Fruit fly (Drosophila melanogaster) whole organism, prepupa: ENCODE data around the gene CG13306.

Experiments used
- CG11902 ChIP-seq: fragments of 200-800 bp; sonication (Bioruptor generic); optimal IDR thresholded peaks from 3 replicates; lab custom pipeline; 2016; ENCODE audit warnings: missing biosample characterization, missing genetic modification characterization
- CG15336 ChIP-seq: fragments of 200-800 bp; sonication (Bioruptor generic); IDR thresholded peaks from 2 replicates; pipeline ENCODE4 v1.3.6; 2022; ENCODE audit warnings: missing biosample characterization, missing genetic modification characterization
- CG34406 ChIP-seq: fragments of 200-800 bp; sonication (Bioruptor generic); optimal IDR thresholded peaks from 3 replicates; lab custom pipeline; 2016; ENCODE audit warnings: missing biosample characterization, missing genetic modification characterization
- CG4318 ChIP-seq: fragments of 200-800 bp; sonication (Bioruptor generic); optimal IDR thresholded peaks from 3 replicates; lab custom pipeline; 2017; ENCODE audit warnings: missing biosample characterization, mild to moderate bottlenecking, missing genetic modification characterization
- CG6854 ChIP-seq: fragments of 200-800 bp; sonication (Bioruptor generic); optimal IDR thresholded peaks from 2 replicates; lab custom pipeline; 2017; ENCODE audit warnings: missing biosample characterization, mild to moderate bottlenecking, missing genetic modification characterization
- CG8319 ChIP-seq: fragments of 200-800 bp; sonication (Bioruptor generic); optimal IDR thresholded peaks from 3 replicates; lab custom pipeline; 2016; ENCODE audit warnings: missing biosample characterization, missing genetic modification characterization
- OdsH ChIP-seq: fragments of 200-800 bp; sonication (Bioruptor generic); optimal IDR thresholded peaks from 3 replicates; lab custom pipeline; 2016; ENCODE audit warnings: missing biosample characterization, missing genetic modification characterization
- Smox ChIP-seq: fragments of 200-800 bp; sonication (Bioruptor generic); optimal IDR thresholded peaks from 3 replicates; lab custom pipeline; 2016; ENCODE audit warnings: missing biosample characterization, missing genetic modification characterization
- fkh ChIP-seq: fragments of 200-800 bp; sonication (Bioruptor generic); optimal IDR thresholded peaks from 3 replicates; lab custom pipeline; 2017; ENCODE audit warnings: missing biosample characterization, mild to moderate bottlenecking, missing genetic modification characterization, moderate library complexity
- net ChIP-seq: fragments of 200-800 bp; sonication (Bioruptor generic); optimal IDR thresholded peaks from 3 replicates; lab custom pipeline; 2016; ENCODE audit warnings: missing biosample characterization, missing genetic modification characterization
- svp ChIP-seq: fragments of 200-800 bp; sonication (Bioruptor generic); peaks from one replicate; lab custom pipeline; 2016; ENCODE audit warnings: missing biosample characterization, missing genetic modification characterization

DNA sequence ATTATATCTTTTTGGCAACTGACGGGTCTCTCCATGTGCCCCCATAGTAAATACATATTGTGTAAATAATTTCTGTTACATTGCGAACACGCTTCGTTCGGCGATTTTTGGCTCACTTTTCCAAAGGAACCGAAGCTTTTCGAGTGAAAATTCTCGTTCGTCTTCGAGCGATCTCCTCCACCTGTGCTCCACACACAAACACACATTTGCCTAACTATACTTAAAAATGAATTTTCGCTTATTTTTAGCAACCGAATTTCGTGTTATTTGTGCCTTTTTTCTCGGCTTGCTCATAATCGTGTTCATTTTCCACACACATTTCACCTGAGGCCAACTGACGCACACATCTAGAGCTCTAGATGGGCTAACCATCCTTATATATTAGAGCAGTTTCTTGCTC, 3.0 kb downstream of the CG13306 start:
- TF ChIP-seq CG4318 (GFP tag; lab: Kevin White, UChicago) (no peak), Smox (GFP tag; lab: Kevin White, UChicago) (no peak), CG34406 (no peak), CG15336 (GFP tag; lab: Robert Waterston, UW) (no peak), fkh (no peak), OdsH (GFP tag; lab: Kevin White, UChicago) (no peak), svp (GFP tag; lab: Kevin White, UChicago) (no peak), CG6854 (no peak), CG8319 (no peak), net (GFP tag; lab: Kevin White, UChicago) (no peak), CG11902 (no peak)
